ENCODE assay signal across 1 fruit fly cellular context in the genomic region with DNA sequence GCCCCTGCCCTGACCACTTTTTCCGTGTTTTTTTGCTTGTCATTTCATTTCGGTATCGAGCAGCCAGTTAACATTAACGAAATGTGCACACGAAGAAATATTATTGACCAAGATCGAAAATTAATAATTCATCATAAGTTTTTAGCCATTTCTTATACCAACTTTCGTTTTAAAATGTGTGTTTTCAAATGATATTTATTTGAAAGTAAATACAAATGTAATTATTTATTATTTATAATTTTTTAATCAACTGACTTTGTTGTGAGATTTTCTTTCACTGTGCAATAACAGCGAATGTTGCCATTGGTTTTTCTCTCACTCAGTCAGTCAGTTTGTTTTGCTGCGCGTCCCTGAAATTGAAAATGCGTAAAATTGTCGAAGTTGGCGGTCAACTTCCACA.
A peak's percentile ranks its signal among the peaks of the same experiment; 100 is the strongest.
TF ChIP-seq lines count a peak whose summit lies in the region.

No protein-coding gene starts in this region.

TF ChIP-seq in whole organism, embryonic, 481 proteins besides CTCF, POLR2A, EP300 and RAD21 (continued from another document):
- no peak for TF ChIP-seq CG4707 (GFP tag; optimal IDR thresholded peaks at IDR 0.05; lab: Kevin White, UChicago)
- peak; percentile 59 for TF ChIP-seq NfI (GFP tag; optimal IDR thresholded peaks at IDR 0.05; lab: Kevin White, UChicago)
- no peak for TF ChIP-seq gfzf (GFP tag; optimal IDR thresholded peaks at IDR 0.05; lab: Kevin White, UChicago)
- no peak for TF ChIP-seq ab (GFP tag; optimal IDR thresholded peaks at IDR 0.05; lab: Kevin White, UChicago)
- peak; percentile 1 for TF ChIP-seq lilli (GFP tag; optimal IDR thresholded peaks at IDR 0.05; lab: Kevin White, UChicago)
- TF ChIP-seq D19A (tag; optimal IDR thresholded peaks at IDR 0.05; lab: Kevin White, UChicago), result peak; percentile 52
- peak; percentile 50 for TF ChIP-seq Blimp-1 (GFP tag; optimal IDR thresholded peaks at IDR 0.05; lab: Kevin White, UChicago)
- TF ChIP-seq E2f2 (GFP tag; IDR thresholded peaks at IDR 0.05; lab: Robert Waterston, UW), result peak; percentile 33; the same call in 1 of the 2 replicates
- TF ChIP-seq gem (tag; optimal IDR thresholded peaks at IDR 0.05; lab: Kevin White, UChicago), result peak; percentile 84
- TF ChIP-seq Mad (GFP tag; optimal IDR thresholded peaks at IDR 0.05; lab: Kevin White, UChicago), result no peak
- peak; percentile 86 for TF ChIP-seq Sox102F (GFP tag; optimal IDR thresholded peaks at IDR 0.05; lab: Kevin White, UChicago)
